Worm (Caenorhabditis elegans): Measurements from ENCODE around the gene sre-49.

The sre-49 gene

ce11 chrII:12346289-12346989 lies 27.8 kb downstream of the sre-49 start:
- TF ChIP-seq pros-1 (tag; optimal IDR thresholded peaks at IDR 0.05) (no peak), ttx-3 (tag; optimal IDR thresholded peaks at IDR 0.05) (no peak), fax-1 (tag; optimal IDR thresholded peaks at IDR 0.05) (no peak), ama-1 (optimal IDR thresholded peaks at IDR 0.05) (no peak), ceh-19 (GFP tag; optimal IDR thresholded peaks at IDR 0.05) (no peak), hlh-6 (tag; optimal IDR thresholded peaks at IDR 0.05) (no peak), K02D7.2 (tag; optimal IDR thresholded peaks at IDR 0.05) (no peak), lim-6 (tag; optimal IDR thresholded peaks at IDR 0.05) (no peak), tbx-7 (tag; optimal IDR thresholded peaks at IDR 0.05) (no peak), unc-3 (GFP tag; conservative IDR thresholded peaks at IDR 0.05) (no peak), unc-3 (tag; optimal IDR thresholded peaks at IDR 0.05) (no peak), F13H6.1 (tag; optimal IDR thresholded peaks at IDR 0.05) (no peak), unc-86 (tag; optimal IDR thresholded peaks at IDR 0.05) (no peak), ceh-6 (GFP tag; optimal IDR thresholded peaks at IDR 0.05) (no peak), dve-1 (tag; optimal IDR thresholded peaks at IDR 0.05) (no peak), ceh-30 (tag; optimal IDR thresholded peaks at IDR 0.05) (no peak)

DNA sequence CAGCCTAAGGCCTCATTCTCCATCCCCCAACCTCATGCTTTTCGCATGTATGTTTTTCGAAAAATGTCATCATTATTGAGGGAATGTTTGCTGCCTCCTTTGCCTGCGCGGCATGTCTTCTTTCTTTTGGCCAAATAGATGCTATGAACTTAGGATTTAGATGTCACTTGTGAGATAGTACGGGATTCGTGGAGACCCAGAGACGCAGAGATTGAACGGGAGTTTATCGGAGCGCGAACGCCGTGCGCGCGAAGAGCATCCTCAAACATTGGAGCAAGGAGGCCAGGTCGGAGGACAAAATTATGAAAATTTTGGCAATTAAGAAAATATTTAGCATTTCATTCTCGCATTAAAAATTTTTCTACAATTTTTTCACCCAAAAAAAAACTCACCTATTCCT lies 30.3 kb downstream of the sre-49 start:
- no peak for TF ChIP-seq tbx-2 (tag; optimal IDR thresholded peaks at IDR 0.05)
- peak; percentile 17 for TF ChIP-seq ceh-31 (tag; optimal IDR thresholded peaks at IDR 0.05)
- TF ChIP-seq gmeb-2 (tag; optimal IDR thresholded peaks at IDR 0.05), result no peak
- no peak for TF ChIP-seq pat-9 (tag; optimal IDR thresholded peaks at IDR 0.05)
- TF ChIP-seq hlh-8 (tag; optimal IDR thresholded peaks at IDR 0.05), result no peak
- no peak for TF ChIP-seq C08G9.2 (tag; optimal IDR thresholded peaks at IDR 0.05)
- no peak for TF ChIP-seq ceh-30 (tag; optimal IDR thresholded peaks at IDR 0.05)
- TF ChIP-seq F13H6.1 (tag; optimal IDR thresholded peaks at IDR 0.05), result no peak
- TF ChIP-seq ahr-1 (tag; optimal IDR thresholded peaks at IDR 0.05), result no peak
- no peak for TF ChIP-seq sox-2 (GFP tag; IDR thresholded peaks at IDR 0.05)
- peak; percentile 64 for TF ChIP-seq pax-1 (tag; optimal IDR thresholded peaks at IDR 0.05)

ce11 chrII:12349866-12350265 lies 31.2 kb downstream of the sre-49 start:
- no peak for TF ChIP-seq gmeb-2 (tag; optimal IDR thresholded peaks at IDR 0.05)
- no peak for TF ChIP-seq tbx-7 (tag; optimal IDR thresholded peaks at IDR 0.05)
- TF ChIP-seq ceh-24 (tag; optimal IDR thresholded peaks at IDR 0.05), result no peak
- no peak for TF ChIP-seq mec-3 (tag; optimal IDR thresholded peaks at IDR 0.05; ENCODE audit: borderline replicate concordance)
- no peak for TF ChIP-seq che-1 (tag; optimal IDR thresholded peaks at IDR 0.05)
- TF ChIP-seq pqm-1 (tag; optimal IDR thresholded peaks at IDR 0.05), result no peak
- TF ChIP-seq unc-55 (GFP tag; optimal IDR thresholded peaks at IDR 0.05), result no peak

DNA sequence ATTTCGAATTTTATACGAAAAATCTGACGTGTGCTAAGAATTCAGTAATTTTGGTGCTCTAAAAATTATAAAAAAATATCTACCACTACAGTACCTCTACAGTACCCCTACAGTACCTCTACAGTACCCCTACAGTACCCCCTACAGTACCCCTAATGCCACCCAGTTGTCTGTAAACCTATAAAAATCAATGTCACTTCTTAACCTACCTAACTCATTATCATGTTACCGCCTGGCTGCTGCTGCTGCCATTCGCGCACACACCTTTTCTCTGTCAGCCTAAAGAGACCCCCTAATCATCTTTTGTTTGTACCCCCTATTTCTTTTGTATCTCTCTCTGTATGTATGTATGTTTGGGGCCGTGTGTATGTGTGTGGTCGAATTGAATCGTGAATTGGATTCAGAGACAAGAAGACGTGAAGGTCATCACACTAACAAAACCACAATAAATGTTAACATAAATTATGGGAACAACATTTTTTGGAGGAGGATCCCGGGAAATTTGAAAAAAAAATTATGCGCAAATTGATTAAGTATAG lies 32.2 kb downstream of the sre-49 start:
- TF ChIP-seq nfya-1 (tag; optimal IDR thresholded peaks at IDR 0.05) (peak; percentile 17), sox-4 (tag; optimal IDR thresholded peaks at IDR 0.05) (no peak), pat-9 (tag; optimal IDR thresholded peaks at IDR 0.05) (no peak), fkh-6 (tag; optimal IDR thresholded peaks at IDR 0.05) (no peak), ceh-45 (GFP tag; IDR thresholded peaks at IDR 0.05) (0 out of 2 replicates have a peak, but pooled peaks have one; percentile 12), dmd-4 (tag; optimal IDR thresholded peaks at IDR 0.05; ENCODE audit: borderline replicate concordance) (no peak), gmeb-2 (tag; optimal IDR thresholded peaks at IDR 0.05) (no peak), ceh-19 (GFP tag; optimal IDR thresholded peaks at IDR 0.05) (no peak), fax-1 (tag; optimal IDR thresholded peaks at IDR 0.05) (no peak), ref-2 (tag; optimal IDR thresholded peaks at IDR 0.05) (no peak), ceh-14 (tag; optimal IDR thresholded peaks at IDR 0.05) (no peak), elt-2 (tag; optimal IDR thresholded peaks at IDR 0.05) (peak; percentile 1), rnt-1 (tag; optimal IDR thresholded peaks at IDR 0.05) (no peak)
